Worm (Caenorhabditis elegans): Measurements from ENCODE around the gene cdk-11.2.

ce11 chrX:10395177-10395576, 24.4 kb downstream of the cdk-11.2 start:
- TF ChIP-seq ztf-11 (tag; optimal IDR thresholded peaks at IDR 0.05), result no peak
- no peak for TF ChIP-seq ama-1 (optimal IDR thresholded peaks at IDR 0.05)
- TF ChIP-seq nhr-11 (tag; optimal IDR thresholded peaks at IDR 0.05), result no peak
- no peak for TF ChIP-seq nhr-10 (tag; optimal IDR thresholded peaks at IDR 0.05)
- no peak for TF ChIP-seq mdl-1 (tag; optimal IDR thresholded peaks at IDR 0.05)
- no peak for TF ChIP-seq snpc-4 (tag; optimal IDR thresholded peaks at IDR 0.05)
- TF ChIP-seq unc-62 (GFP tag; optimal IDR thresholded peaks at IDR 0.05), result no peak

All from whole organism, L2 larva.